Comparison of ENCODE assay signal across 5 worm cellular contexts in the genomic region with DNA sequence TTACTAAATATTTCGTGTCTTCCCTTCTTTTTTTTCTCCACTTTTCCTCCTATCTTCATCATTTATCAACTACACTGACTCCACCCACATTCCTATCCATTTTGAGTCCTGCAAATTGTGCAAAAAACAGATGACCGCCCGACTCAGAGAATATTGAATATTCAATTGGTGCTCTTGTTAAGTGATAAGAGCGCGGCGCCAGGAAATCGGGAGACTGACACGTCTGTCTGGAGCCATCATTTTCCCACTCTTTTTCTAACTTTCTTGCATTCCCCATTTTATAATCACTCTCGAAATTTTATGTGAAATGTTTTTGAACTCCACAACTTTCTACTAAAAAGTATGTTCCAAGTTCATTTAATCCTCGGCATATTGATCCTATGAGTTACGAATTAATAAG.
TF ChIP-seq lines count a peak whose summit lies in the region.

No protein-coding gene starts in this region.

TF ChIP-seq in whole organism, L1 larva, 84 proteins besides CTCF, POLR2A, EP300 and RAD21:
- TF ChIP-seq C04F5.9 (tag; optimal IDR thresholded peaks at IDR 0.05; lab: Kevin White, UChicago), result no peak
- TF ChIP-seq elt-2 (tag; optimal IDR thresholded peaks at IDR 0.05; lab: Kevin White, UChicago), result peak; percentile 63
- TF ChIP-seq dsc-1 (tag; optimal IDR thresholded peaks at IDR 0.05; lab: Kevin White, UChicago), result no peak

TF ChIP-seq in whole organism, L2 larva, 48 proteins besides CTCF, POLR2A, EP300 and RAD21:
- TF ChIP-seq sma-9 (GFP tag; optimal IDR thresholded peaks at IDR 0.05; lab: Kevin White, UChicago) (peak; percentile 2), sma-9 (tag; optimal IDR thresholded peaks at IDR 0.05; lab: Kevin White, UChicago) (no peak), nhr-237 (tag; optimal IDR thresholded peaks at IDR 0.05; lab: Kevin White, UChicago) (no peak), lin-39 (tag; optimal IDR thresholded peaks at IDR 0.05; lab: Kevin White, UChicago) (no peak), gmeb-1 (tag; optimal IDR thresholded peaks at IDR 0.05; lab: Kevin White, UChicago) (no peak), Y55F3AM.14 (GFP tag; optimal IDR thresholded peaks at IDR 0.05; lab: Kevin White, UChicago) (no peak), ama-1 (optimal IDR thresholded peaks at IDR 0.05; lab: Kevin White, UChicago) (no peak), fos-1 (tag; optimal IDR thresholded peaks at IDR 0.05; lab: Kevin White, UChicago) (peak; percentile 57), nhr-10 (tag; optimal IDR thresholded peaks at IDR 0.05; lab: Kevin White, UChicago) (no peak), aly-2 (tag; optimal IDR thresholded peaks at IDR 0.05; lab: Kevin White, UChicago) (no peak), ceh-82 (tag; optimal IDR thresholded peaks at IDR 0.05; lab: Kevin White, UChicago) (no peak)

TF ChIP-seq in whole organism, L3 larva, 47 proteins besides CTCF, POLR2A, EP300 and RAD21:
- TF ChIP-seq lin-39 (tag; optimal IDR thresholded peaks at IDR 0.05; lab: Kevin White, UChicago) (no peak), egl-27 (tag; optimal IDR thresholded peaks at IDR 0.05; lab: Kevin White, UChicago) (no peak), nhr-28 (tag; optimal IDR thresholded peaks at IDR 0.05; lab: Kevin White, UChicago) (no peak), pqm-1 (tag; optimal IDR thresholded peaks at IDR 0.05; lab: Kevin White, UChicago) (peak; percentile 7), tbx-2 (tag; optimal IDR thresholded peaks at IDR 0.05; lab: Kevin White, UChicago) (no peak), egl-5 (tag; optimal IDR thresholded peaks at IDR 0.05; lab: Kevin White, UChicago) (no peak), elt-2 (tag; optimal IDR thresholded peaks at IDR 0.05; lab: Kevin White, UChicago) (peak; percentile 64), fos-1 (tag; optimal IDR thresholded peaks at IDR 0.05; lab: Kevin White, UChicago) (no peak), nhr-43 (tag; optimal IDR thresholded peaks at IDR 0.05; lab: Kevin White, UChicago; ENCODE audit: poor library complexity, severe bottlenecking) (no peak), fkh-10 (GFP tag; optimal IDR thresholded peaks at IDR 0.05; lab: Kevin White, UChicago) (no peak), nhr-11 (tag; optimal IDR thresholded peaks at IDR 0.05; lab: Kevin White, UChicago) (no peak), skn-1 (tag; optimal IDR thresholded peaks at IDR 0.05; lab: Kevin White, UChicago) (no peak)

TF ChIP-seq in whole organism, L4 larva, 104 proteins besides CTCF, POLR2A, EP300 and RAD21:
- TF ChIP-seq nhr-28 (tag; optimal IDR thresholded peaks at IDR 0.05; lab: Kevin White, UChicago) (peak; percentile 55), dmd-6 (GFP tag; IDR thresholded peaks at IDR 0.05; lab: Robert Waterston, UW) (peak; percentile 70), dve-1 (tag; optimal IDR thresholded peaks at IDR 0.05; lab: Kevin White, UChicago; ENCODE audit: insufficient read depth) (peak; percentile 14), hlh-11 (tag; optimal IDR thresholded peaks at IDR 0.05; lab: Kevin White, UChicago) (peak; percentile 51), Y5F2A.4 (GFP tag; optimal IDR thresholded peaks at IDR 0.05; lab: Kevin White, UChicago) (no peak)
TF ChIP-seq in whole organism, L4 larva: peak in this region for 4.

TF ChIP-seq in whole organism, young adult, 124 proteins besides CTCF, POLR2A, EP300 and RAD21:
- TF ChIP-seq nhr-27 (tag; optimal IDR thresholded peaks at IDR 0.05; lab: Kevin White, UChicago), result no peak
- TF ChIP-seq nhr-80 (tag; optimal IDR thresholded peaks at IDR 0.05; lab: Kevin White, UChicago), result peak; percentile 84
